Worm (Caenorhabditis elegans) whole organism, mixed stage, embryonic: ENCODE data around the gene srg-2.

Experiments
- elt-1 ChIP-seq: sonication (generic microtip); optimal IDR thresholded peaks from 2 replicates; lab custom pipeline; 2017; ENCODE audit warnings: missing genetic modification characterization, mild to moderate bottlenecking, missing compliant biosample characterization, antibody characterized with exemption, moderate library complexity, borderline replicate concordance; ENCODE audit not compliant: insufficient read depth
- lin-32 ChIP-seq: fragments of 200-800 bp; sonication (Bioruptor generic); optimal IDR thresholded peaks from 2 replicates; lab custom pipeline; 2018; ENCODE audit warnings: mild to moderate bottlenecking, missing genetic modification characterization, missing compliant biosample characterization
- mab-5 ChIP-seq: fragments of 150-350 bp; optimal IDR thresholded peaks from 2 replicates; lab custom pipeline; 2014; ENCODE audit warnings: missing biosample characterization, missing genetic modification characterization
- mls-2 ChIP-seq: sonication (generic microtip); optimal IDR thresholded peaks from 2 replicates; lab custom pipeline; 2016; ENCODE audit warnings: mild to moderate bottlenecking, missing genetic modification characterization, moderate library complexity, missing compliant biosample characterization
- nhr-237 ChIP-seq: fragments of 150-350 bp; optimal IDR thresholded peaks from 2 replicates; lab custom pipeline; 2014; ENCODE audit warnings: missing biosample characterization, missing genetic modification characterization
- nhr-28 ChIP-seq: fragments of 150-350 bp; optimal IDR thresholded peaks from 2 replicates; lab custom pipeline; 2014; ENCODE audit warnings: missing biosample characterization, missing genetic modification characterization
- nhr-76 ChIP-seq: sonication (generic microtip); optimal IDR thresholded peaks from 2 replicates; lab custom pipeline; 2017; ENCODE audit warnings: missing biosample characterization, missing genetic modification characterization
- snpc-4 ChIP-seq: fragments of 150-350 bp; optimal IDR thresholded peaks from 2 replicates; lab custom pipeline; 2014; ENCODE audit warnings: missing biosample characterization, missing genetic modification characterization
- tbx-8 ChIP-seq: fragments of 200-800 bp; sonication (Bioruptor generic); optimal IDR thresholded peaks from 2 replicates; lab custom pipeline; 2018; ENCODE audit warnings: mild to moderate bottlenecking, missing genetic modification characterization, moderate library complexity, missing compliant biosample characterization

DNA sequence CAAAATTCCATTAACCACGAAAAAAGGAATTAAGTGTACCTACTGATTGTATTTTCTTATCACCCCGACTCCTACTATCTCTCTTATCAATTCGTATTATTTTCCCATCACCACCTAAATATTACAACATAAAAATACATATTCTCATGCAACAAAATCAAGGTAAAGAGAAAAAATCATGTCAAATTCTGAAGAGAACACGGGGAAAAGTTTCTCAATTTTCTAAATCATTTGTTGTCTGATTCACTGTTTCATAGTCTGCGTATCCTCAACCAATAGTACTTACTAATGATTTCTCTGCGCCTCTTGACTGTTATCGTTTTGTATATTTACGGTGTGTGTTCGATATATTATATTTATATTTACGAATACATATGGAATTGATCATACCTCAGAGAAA is 28.1 kb downstream of the srg-2 start:
- TF ChIP-seq tbx-8 (GFP tag; lab: Kevin White, UChicago) (no peak), elt-1 (no peak), nhr-76 (no peak), mab-5 (tag; lab: Kevin White, UChicago) (no peak), lin-32 (GFP tag; lab: Kevin White, UChicago) (no peak), nhr-237 (tag; lab: Kevin White, UChicago) (no peak), nhr-28 (tag; lab: Kevin White, UChicago) (no peak), snpc-4 (tag; lab: Kevin White, UChicago) (no peak), mls-2 (no peak)
